Worm (Caenorhabditis elegans) whole organism, L4 larva: ENCODE data around the gene ttr-36.

Experiments used
- ceh-62 ChIP-seq: sonication (generic microtip); optimal IDR thresholded peaks from 2 replicates; lab custom pipeline; 2017; ENCODE audit warnings: missing biosample characterization, missing genetic modification characterization
- daf-12 ChIP-seq: fragments of 150-350 bp; optimal IDR thresholded peaks from 2 replicates; lab custom pipeline; 2014; ENCODE audit warnings: missing biosample characterization, missing genetic modification reagents, missing genetic modification characterization
- egl-43 ChIP-seq: fragments of 200-800 bp; sonication (Bioruptor generic); IDR thresholded peaks from 2 replicates; pipeline ENCODE4 v1.3.6; 2022; ENCODE audit warnings: missing genetic modification reagents, missing genetic modification characterization, missing compliant biosample characterization
- fos-1 ChIP-seq: fragments of 150-350 bp; optimal IDR thresholded peaks from 2 replicates; lab custom pipeline; 2014; ENCODE audit warnings: missing biosample characterization, missing genetic modification characterization
- mdl-1 ChIP-seq, 2 experiments: fragments of 150-350 bp in 1 of 2; sonication (generic microtip) in 1 of 2; optimal IDR thresholded peaks; 2 replicates each; lab custom pipeline; 2014 to 2017; ENCODE audit warnings: missing biosample characterization in 2 of 2, missing genetic modification characterization in 2 of 2
- nhr-237 ChIP-seq: sonication (generic microtip); optimal IDR thresholded peaks from 2 replicates; lab custom pipeline; 2017; ENCODE audit warnings: missing biosample characterization, missing genetic modification characterization
- nhr-25 ChIP-seq: sonication (generic microtip); optimal IDR thresholded peaks from 2 replicates; lab custom pipeline; 2017; ENCODE audit warnings: missing genetic modification characterization, mild to moderate bottlenecking, missing compliant biosample characterization, antibody characterized with exemption, moderate library complexity, borderline replicate concordance; ENCODE audit not compliant: insufficient read depth
- nhr-77 ChIP-seq: fragments of 150-350 bp; optimal IDR thresholded peaks from 2 replicates; lab custom pipeline; 2014; ENCODE audit warnings: missing biosample characterization, missing genetic modification characterization
- set-16 ChIP-seq: fragments of 200-800 bp; sonication (Bioruptor generic); IDR thresholded peaks from 2 replicates; pipeline ENCODE4 v1.3.6; 2022; ENCODE audit warnings: missing genetic modification reagents, missing genetic modification characterization, missing compliant biosample characterization
- skn-1 ChIP-seq: fragments of 150-350 bp; optimal IDR thresholded peaks from 2 replicates; lab custom pipeline; 2014; ENCODE audit warnings: missing biosample characterization, missing genetic modification characterization
- unc-130 ChIP-seq: sonication (generic microtip); optimal IDR thresholded peaks from 2 replicates; lab custom pipeline; 2016; ENCODE audit warnings: missing genetic modification reagents, missing genetic modification characterization, missing compliant biosample characterization
- unc-39 ChIP-seq: sonication (generic microtip); optimal IDR thresholded peaks from 2 replicates; lab custom pipeline; 2017; ENCODE audit warnings: missing biosample characterization, missing genetic modification characterization
- vab-7 ChIP-seq: fragments of 200-800 bp; sonication (Bioruptor generic); IDR thresholded peaks from 2 replicates; pipeline ENCODE4 v1.3.6; 2022; ENCODE audit warnings: missing genetic modification reagents, missing genetic modification characterization, missing compliant biosample characterization
- zfp-3 ChIP-seq: fragments of 200-800 bp; sonication (Bioruptor generic); conservative IDR thresholded peaks from 2 replicates; pipeline ENCODE4 v1.3.6; 2022; ENCODE audit warnings: missing genetic modification reagents, missing genetic modification characterization, missing compliant biosample characterization

DNA sequence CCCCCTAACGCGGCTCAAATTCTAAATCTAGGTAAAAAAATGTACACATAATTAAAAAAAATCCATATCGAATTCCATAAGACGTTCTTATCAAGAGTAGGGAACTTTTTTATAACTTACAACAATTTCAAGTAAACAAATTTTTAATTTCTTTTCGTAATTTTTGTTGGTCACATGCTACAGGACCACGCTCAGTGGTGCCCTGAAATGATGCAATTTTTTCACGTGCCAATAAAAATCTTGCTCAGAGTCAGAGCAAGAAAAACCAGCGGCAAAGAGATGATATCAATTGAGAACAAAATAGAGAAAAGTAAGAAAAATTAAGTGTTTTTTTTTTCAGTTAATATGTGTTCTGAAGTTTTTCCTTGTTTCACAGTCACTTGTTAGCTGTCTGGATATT lies 21.2 kb downstream of the ttr-36 start:
- TF ChIP-seq skn-1 (tag; lab: Kevin White, UChicago) = no peak
- no peak for TF ChIP-seq fos-1 (tag; lab: Kevin White, UChicago)
- no peak for TF ChIP-seq nhr-25 (tag; lab: Kevin White, UChicago)
- TF ChIP-seq zfp-3 = no peak
- no peak for TF ChIP-seq egl-43
- TF ChIP-seq unc-130 = no peak
- no peak for TF ChIP-seq unc-39
- no peak for TF ChIP-seq nhr-77 (tag; lab: Kevin White, UChicago)
- TF ChIP-seq daf-12 (tag; lab: Kevin White, UChicago) = no peak
- no peak for TF ChIP-seq vab-7
- TF ChIP-seq mdl-1 (tag; optimal IDR thresholded peaks at IDR 0.05; lab: Kevin White, UChicago) = no peak
- no peak for TF ChIP-seq set-16 (GFP tag; lab: Robert Waterston, UW)
- TF ChIP-seq nhr-237 (tag; lab: Kevin White, UChicago) = no peak
- no peak for TF ChIP-seq ceh-62 (tag; lab: Kevin White, UChicago)
